Worm (Caenorhabditis elegans): Measurements from ENCODE around the gene shpk-1.
A peak's percentile ranks its signal among the peaks of the same experiment; 100 is the strongest.

Gene shpk-1

DNA sequence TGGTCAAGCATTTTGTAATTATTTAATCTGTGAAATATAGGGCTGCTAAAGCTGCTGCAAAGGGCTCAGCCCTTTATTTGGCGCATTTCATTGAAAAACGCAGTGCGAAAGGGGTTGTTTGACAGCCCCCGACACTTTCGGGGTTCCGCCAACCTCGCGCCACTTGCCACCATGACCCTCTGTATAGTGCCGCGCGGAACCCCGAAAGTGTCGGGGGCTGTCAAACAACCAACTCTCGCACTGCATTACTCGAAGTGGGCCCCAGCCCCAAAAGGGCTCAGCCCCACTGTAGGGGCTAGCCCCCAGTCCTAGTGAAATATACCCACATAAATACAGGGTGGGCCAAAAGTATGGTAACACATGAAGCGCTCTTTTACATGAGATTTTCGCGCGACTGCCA lies 7.6 kb upstream of the shpk-1 start:
- TF ChIP-seq mab-9 (GFP tag; IDR thresholded peaks at IDR 0.05): no peak
- TF ChIP-seq C16A3.4 (tag; optimal IDR thresholded peaks at IDR 0.05): no peak
- TF ChIP-seq nhr-20 (tag; optimal IDR thresholded peaks at IDR 0.05): no peak
- no peak for TF ChIP-seq unc-30 (tag; optimal IDR thresholded peaks at IDR 0.05)
- no peak for TF ChIP-seq ztf-11 (tag; optimal IDR thresholded peaks at IDR 0.05)
- TF ChIP-seq fkh-8 (tag; optimal IDR thresholded peaks at IDR 0.05): no peak
- no peak for TF ChIP-seq rnt-1 (tag; optimal IDR thresholded peaks at IDR 0.05)
- no peak for TF ChIP-seq elt-2 (tag; optimal IDR thresholded peaks at IDR 0.05)
- TF ChIP-seq egl-27 (tag; optimal IDR thresholded peaks at IDR 0.05): no peak
- TF ChIP-seq ets-5 (GFP tag; IDR thresholded peaks at IDR 0.05): no peak
- TF ChIP-seq mep-1 (tag; optimal IDR thresholded peaks at IDR 0.05): no peak
- TF ChIP-seq unc-86 (tag; optimal IDR thresholded peaks at IDR 0.05): no peak
- TF ChIP-seq F16B12.6 (tag; optimal IDR thresholded peaks at IDR 0.05): no peak
- no peak for TF ChIP-seq zip-4 (GFP tag; optimal IDR thresholded peaks at IDR 0.05)
- TF ChIP-seq aly-2 (tag; optimal IDR thresholded peaks at IDR 0.05): no peak
- TF ChIP-seq sox-4 (tag; optimal IDR thresholded peaks at IDR 0.05): no peak

DNA sequence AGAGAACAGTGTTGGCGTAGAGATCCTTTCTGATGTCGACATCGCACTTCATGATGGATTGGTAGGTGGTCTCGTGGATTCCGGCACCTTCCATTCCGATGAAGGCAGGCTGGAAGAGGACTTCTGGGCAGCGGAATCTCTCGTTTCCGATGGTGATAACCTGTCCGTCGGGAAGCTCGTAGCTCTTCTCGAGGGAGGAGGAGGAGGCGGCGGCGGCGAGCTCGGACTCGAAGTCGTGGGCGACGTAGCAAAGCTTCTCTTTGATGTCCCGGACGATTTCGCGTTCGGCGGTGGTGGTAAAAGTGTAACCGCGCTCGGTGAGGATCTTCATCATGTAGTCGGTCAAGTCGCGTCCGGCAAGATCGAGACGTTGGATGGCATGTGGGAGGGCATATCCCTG lies 3.0 kb upstream of the shpk-1 start:
- TF ChIP-seq ceh-8 (GFP tag; optimal IDR thresholded peaks at IDR 0.05): no peak
- no peak for TF ChIP-seq efl-1 (optimal IDR thresholded peaks at IDR 0.05)
- peak in 1 of 2 experiments; percentile 21 for TF ChIP-seq efl-1 (GFP tag; optimal IDR thresholded peaks at IDR 0.05 in 1 of 2)

DNA sequence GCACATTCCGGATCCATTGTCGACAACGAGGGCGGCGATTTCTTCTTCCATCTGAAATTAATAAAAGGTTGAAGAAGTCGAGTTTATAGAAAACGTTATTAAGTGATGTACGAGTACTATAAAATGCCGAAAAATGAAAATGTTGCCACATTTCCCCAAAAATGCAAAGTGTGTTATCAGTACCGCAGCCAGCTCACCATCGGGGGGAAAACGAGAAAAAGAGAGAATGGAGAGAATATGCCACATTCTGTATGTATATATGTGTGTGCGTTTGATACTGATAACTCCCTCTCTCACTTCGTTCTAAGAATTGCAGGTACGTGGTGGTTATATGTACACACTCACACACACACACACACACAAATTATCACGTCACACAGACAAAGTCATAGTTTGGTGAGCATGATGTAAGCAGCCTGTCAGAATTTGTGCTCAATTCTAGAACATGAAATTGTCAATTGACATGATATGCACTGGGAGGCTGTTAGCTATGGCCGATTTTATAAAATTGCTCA lies 1.7 kb upstream of the shpk-1 start, which contains the start of gene act-5:
TSS of gene act-5 (minus strand) at position 51 of the 515 bp plus-strand sequence.
- TF ChIP-seq xbp-1 (tag; optimal IDR thresholded peaks at IDR 0.05) (no peak), ces-1 (GFP tag; optimal IDR thresholded peaks at IDR 0.05) (no peak), lin-15B (tag; optimal IDR thresholded peaks at IDR 0.05) (no peak), tbx-2 (tag; optimal IDR thresholded peaks at IDR 0.05) (no peak), grh-1 (GFP tag; IDR thresholded peaks at IDR 0.05) (no peak), nhr-85 (tag) (peak; percentile 48), zag-1 (tag; optimal IDR thresholded peaks at IDR 0.05) (no peak), ztf-11 (tag; optimal IDR thresholded peaks at IDR 0.05) (no peak), dpl-1 (GFP tag; optimal IDR thresholded peaks at IDR 0.05) (no peak), F16B12.6 (tag; optimal IDR thresholded peaks at IDR 0.05) (no peak), nhr-237 (tag; optimal IDR thresholded peaks at IDR 0.05) (no peak), mab-9 (GFP tag; IDR thresholded peaks at IDR 0.05) (no peak), sup-37 (GFP tag; optimal IDR thresholded peaks at IDR 0.05) (no peak), egl-27 (tag; optimal IDR thresholded peaks at IDR 0.05) (no peak), ztf-4 (tag; optimal IDR thresholded peaks at IDR 0.05) (no peak), sptf-1 (tag; optimal IDR thresholded peaks at IDR 0.05) (no peak), mdl-1 (tag; optimal IDR thresholded peaks at IDR 0.05) (peak in 1 of 2 experiments; percentile 30), Y116A8C.19 (tag; optimal IDR thresholded peaks at IDR 0.05; ENCODE audit: borderline replicate concordance) (no peak), fos-1 (tag; optimal IDR thresholded peaks at IDR 0.05) (no peak), unc-62 (GFP tag; optimal IDR thresholded peaks at IDR 0.05) (no peak), ceh-88 (GFP tag; IDR thresholded peaks at IDR 0.05) (no peak), nhr-11 (tag; optimal IDR thresholded peaks at IDR 0.05) (no peak), pqm-1 (tag; optimal IDR thresholded peaks at IDR 0.05) (peak; percentile 79), unc-130 (tag; optimal IDR thresholded peaks at IDR 0.05) (no peak), mep-1 (tag; optimal IDR thresholded peaks at IDR 0.05) (no peak), lir-3 (tag; optimal IDR thresholded peaks at IDR 0.05; ENCODE audit: poor library complexity) (no peak), aly-2 (tag; optimal IDR thresholded peaks at IDR 0.05) (no peak), unc-30 (tag; optimal IDR thresholded peaks at IDR 0.05) (no peak), elt-2 (tag; optimal IDR thresholded peaks at IDR 0.05) (peak; percentile 91), nhr-47 (tag; optimal IDR thresholded peaks at IDR 0.05) (no peak), hlh-4 (tag; optimal IDR thresholded peaks at IDR 0.05) (no peak), efl-1 (optimal IDR thresholded peaks at IDR 0.05) (no peak), efl-1 (GFP tag; optimal IDR thresholded peaks at IDR 0.05 in 1 of 2) (peak in 1 of 2 experiments; percentile 76), fkh-4 (tag; optimal IDR thresholded peaks at IDR 0.05; ENCODE audit: borderline replicate concordance) (no peak), rnt-1 (tag; optimal IDR thresholded peaks at IDR 0.05) (no peak), nhr-12 (tag; optimal IDR thresholded peaks at IDR 0.05) (no peak), swsn-7 (tag; optimal IDR thresholded peaks at IDR 0.05) (no peak), hpl-2 (GFP tag; optimal IDR thresholded peaks at IDR 0.05) (no peak), lin-14 (GFP tag; optimal IDR thresholded peaks at IDR 0.05) (peak; percentile 23), tlp-1 (tag; optimal IDR thresholded peaks at IDR 0.05) (no peak), fkh-8 (tag; optimal IDR thresholded peaks at IDR 0.05) (no peak), pax-3 (tag; optimal IDR thresholded peaks at IDR 0.05) (peak; percentile 3)
